Worm (Caenorhabditis elegans) whole organism, midembryonic: ENCODE data around the gene E02H9.7.

Experiments
- tab-1 ChIP-seq: fragments of 200-800 bp; sonication (Bioruptor generic); IDR thresholded peaks from 2 replicates; pipeline ENCODE4 v1.3.6; 2022; ENCODE audit warnings: missing genetic modification characterization, missing compliant biosample characterization
- ztf-23 ChIP-seq: fragments of 200-800 bp; sonication (Bioruptor generic); IDR thresholded peaks from 2 replicates; pipeline ENCODE4 v1.3.6; 2022; ENCODE audit warnings: missing genetic modification reagents, missing genetic modification characterization, missing compliant biosample characterization

- TF ChIP-seq ztf-23 (GFP tag; lab: Robert Waterston, UW) (no peak), tab-1 (no peak)
These were observed 37.3 kb upstream of the E02H9.7 start for ce11 chrIII:2482754-2483153.
